Fruit fly (Drosophila melanogaster): Measurements from ENCODE around the gene CIA30.

DNA sequence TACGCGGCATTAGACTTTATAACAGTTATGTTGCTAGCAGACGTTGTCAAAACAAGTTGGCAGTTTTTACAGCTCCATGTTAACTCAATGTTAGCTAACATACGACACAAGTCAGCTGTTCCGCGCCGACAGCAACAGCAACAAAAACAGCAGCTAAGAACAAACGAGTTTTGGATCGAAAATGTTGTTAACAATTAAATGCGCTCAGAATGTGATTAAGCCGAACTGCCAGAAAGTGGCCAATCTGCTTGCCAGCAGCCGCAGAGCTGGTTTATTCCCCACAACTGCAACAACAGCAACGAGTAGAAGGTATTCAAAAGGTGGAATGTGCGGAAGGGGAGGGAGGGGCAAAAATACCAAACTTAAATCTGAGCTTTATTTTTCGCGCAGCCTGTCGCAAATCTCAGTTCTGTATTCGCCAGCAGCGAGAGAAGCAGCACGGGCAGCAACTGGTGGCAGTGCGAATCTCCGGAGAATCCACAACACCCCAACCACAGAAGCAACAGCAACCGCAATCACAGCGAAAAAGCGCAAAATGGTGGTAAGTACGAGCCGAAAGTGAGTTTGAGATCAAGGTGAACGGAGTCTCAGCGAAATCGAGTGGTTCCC is 13.6 kb upstream of the CIA30 start, which contains the start of gene Pcd:
- no peak for TF ChIP-seq psq (optimal IDR thresholded peaks at IDR 0.05)
- TF ChIP-seq h (optimal IDR thresholded peaks at IDR 0.05), result no peak
- TF ChIP-seq Sin3A (optimal IDR thresholded peaks at IDR 0.05), result no peak
- no peak for TF ChIP-seq ttk (optimal IDR thresholded peaks at IDR 0.05)
- no peak for TF ChIP-seq insv (optimal IDR thresholded peaks at IDR 0.05)

All from Kc167 (cell line).